Fruit fly (Drosophila melanogaster) whole organism, embryonic: ENCODE results near the gene Obp19c.
A peak's percentile ranks its signal among the peaks of the same experiment; 100 is the strongest.

Experiments used
- Antp ChIP-seq: fragments of 200-800 bp; sonication (Bioruptor generic); optimal IDR thresholded peaks from 3 replicates; lab custom pipeline; 2016; ENCODE audit warnings: missing biosample characterization, missing genetic modification characterization
- Atf6 ChIP-seq: fragments of 200-800 bp; sonication (Bioruptor generic); IDR thresholded peaks from 2 replicates; pipeline ENCODE4 v1.3.6; 2022; ENCODE audit warnings: missing biosample characterization, missing genetic modification characterization
- CG10654 ChIP-seq: fragments of 200-800 bp; sonication (Bioruptor generic); optimal IDR thresholded peaks from 2 replicates; lab custom pipeline; 2016; ENCODE audit warnings: missing biosample characterization, missing genetic modification characterization
- CG10979 ChIP-seq: fragments of 200-800 bp; sonication (Bioruptor generic); optimal IDR thresholded peaks from 2 replicates; lab custom pipeline; 2018; ENCODE audit warnings: missing biosample characterization, mild to moderate bottlenecking, missing genetic modification characterization, moderate library complexity
- CG11504 ChIP-seq: fragments of 200-800 bp; sonication (Bioruptor generic); optimal IDR thresholded peaks from 3 replicates; lab custom pipeline; 2019; ENCODE audit warnings: missing biosample characterization, mild to moderate bottlenecking, missing genetic modification characterization, moderate library complexity
- CG12299 ChIP-seq: fragments of 200-800 bp; sonication (Bioruptor generic); optimal IDR thresholded peaks from 2 replicates; lab custom pipeline; 2018; ENCODE audit warnings: missing biosample characterization, mild to moderate bottlenecking, missing genetic modification characterization
- CG13775 ChIP-seq: fragments of 200-800 bp; sonication (Bioruptor generic); optimal IDR thresholded peaks from 3 replicates; lab custom pipeline; 2017; ENCODE audit warnings: missing biosample characterization, mild to moderate bottlenecking, missing genetic modification characterization
- CG13894 ChIP-seq: fragments of 200-800 bp; sonication (Bioruptor generic); optimal IDR thresholded peaks from 3 replicates; lab custom pipeline; 2018; ENCODE audit warnings: missing biosample characterization, mild to moderate bottlenecking, missing genetic modification characterization, moderate library complexity
- CG14710 ChIP-seq: fragments of 200-800 bp; sonication (Bioruptor generic); optimal IDR thresholded peaks from 3 replicates; lab custom pipeline; 2019; ENCODE audit warnings: missing biosample characterization, mild to moderate bottlenecking, missing genetic modification characterization, moderate library complexity
- CG15601 ChIP-seq: fragments of 200-800 bp; sonication (Bioruptor generic); optimal IDR thresholded peaks from 3 replicates; lab custom pipeline; 2019; ENCODE audit warnings: missing biosample characterization, mild to moderate bottlenecking, missing genetic modification characterization, moderate library complexity
- CG16813 ChIP-seq: fragments of 200-800 bp; sonication (Bioruptor generic); IDR thresholded peaks from 3 replicates; pipeline ENCODE4 v1.3.6; 2022; ENCODE audit warnings: missing biosample characterization, missing genetic modification characterization; ENCODE audit not compliant: partially characterized antibody
- CG2116 ChIP-seq: fragments of 200-800 bp; sonication (Bioruptor generic); optimal IDR thresholded peaks from 3 replicates; lab custom pipeline; 2018; ENCODE audit warnings: missing biosample characterization, mild to moderate bottlenecking, missing genetic modification characterization
- CG3163 ChIP-seq: fragments of 200-800 bp; sonication (Bioruptor generic); optimal IDR thresholded peaks from 3 replicates; lab custom pipeline; 2016; ENCODE audit warnings: missing biosample characterization, missing genetic modification characterization
- CG34224 ChIP-seq: fragments of 200-800 bp; sonication (Bioruptor generic); IDR thresholded peaks from 3 replicates; pipeline ENCODE4 v1.3.6; 2022; ENCODE audit warnings: missing biosample characterization, missing genetic modification characterization; ENCODE audit not compliant: partially characterized antibody
- CG5245 ChIP-seq: fragments of 200-800 bp; sonication (Bioruptor generic); optimal IDR thresholded peaks from 3 replicates; lab custom pipeline; 2016; ENCODE audit warnings: missing biosample characterization, missing genetic modification characterization
- CG9797 ChIP-seq: fragments of 200-800 bp; sonication (Bioruptor generic); optimal IDR thresholded peaks from 3 replicates; lab custom pipeline; 2018; ENCODE audit warnings: missing biosample characterization, mild to moderate bottlenecking, missing genetic modification characterization
- CTCF ChIP-seq: fragments of 200-800 bp; sonication (Bioruptor generic); optimal IDR thresholded peaks from 2 replicates; lab custom pipeline; 2017; ENCODE audit warnings: missing biosample characterization, mild to moderate bottlenecking, missing genetic modification characterization, moderate library complexity
- Dll ChIP-seq: fragments of 200-800 bp; sonication (Bioruptor generic); IDR thresholded peaks from 4 replicates; pipeline ENCODE4 v1.3.6; 2022; ENCODE audit warnings: missing biosample characterization, missing genetic modification characterization; ENCODE audit not compliant: partially characterized antibody
- Dp ChIP-seq: fragments of 200-800 bp; sonication (Bioruptor generic); optimal IDR thresholded peaks from 2 replicates; lab custom pipeline; 2018; ENCODE audit warnings: missing biosample characterization, mild to moderate bottlenecking, missing genetic modification characterization, moderate library complexity
- Dref ChIP-seq: fragments of 200-800 bp; sonication (Bioruptor generic); IDR thresholded peaks from 2 replicates; pipeline ENCODE4 v1.3.6; 2022; ENCODE audit warnings: missing biosample characterization, missing genetic modification characterization
- Elba2 ChIP-seq: fragments of 200-800 bp; sonication (Bioruptor generic); optimal IDR thresholded peaks from 3 replicates; lab custom pipeline; 2016; ENCODE audit warnings: missing biosample characterization, missing genetic modification characterization
- HLH4C ChIP-seq: fragments of 200-800 bp; sonication (Bioruptor generic); IDR thresholded peaks from 3 replicates; pipeline ENCODE4 v1.3.6; 2022; ENCODE audit warnings: missing biosample characterization, missing genetic modification characterization; ENCODE audit not compliant: partially characterized antibody
- Kr ChIP-seq: fragments of 200-800 bp; sonication (Bioruptor generic); optimal IDR thresholded peaks from 2 replicates; lab custom pipeline; 2017; ENCODE audit warnings: missing biosample characterization, mild to moderate bottlenecking, missing genetic modification characterization
- MESR4 ChIP-seq: fragments of 200-800 bp; sonication (Bioruptor generic); optimal IDR thresholded peaks from 2 replicates; lab custom pipeline; 2018; ENCODE audit warnings: missing biosample characterization, mild to moderate bottlenecking, missing genetic modification characterization, moderate library complexity
- PHDP ChIP-seq: fragments of 200-800 bp; sonication (Bioruptor generic); optimal IDR thresholded peaks from 3 replicates; lab custom pipeline; 2018; ENCODE audit warnings: missing biosample characterization, mild to moderate bottlenecking, missing genetic modification characterization, moderate library complexity
- Pdp1 ChIP-seq, 2 experiments: fragments of 200-800 bp; sonication (Bioruptor generic); optimal IDR thresholded peaks; 3 replicates each; lab custom pipeline; 2016; ENCODE audit warnings: missing biosample characterization in 2 of 2, missing genetic modification characterization in 2 of 2, mild to moderate bottlenecking in 1 of 2, moderate library complexity in 1 of 2
- Six4 ChIP-seq: fragments of 200-800 bp; sonication (Bioruptor generic); optimal IDR thresholded peaks from 2 replicates; lab custom pipeline; 2016; ENCODE audit warnings: missing biosample characterization, missing genetic modification characterization
- YL-1 ChIP-seq: fragments of 200-800 bp; sonication (Bioruptor generic); optimal IDR thresholded peaks from 3 replicates; lab custom pipeline; 2017; ENCODE audit warnings: missing biosample characterization, mild to moderate bottlenecking, missing genetic modification characterization
- ab ChIP-seq: fragments of 200-800 bp; sonication (Bioruptor generic); optimal IDR thresholded peaks from 2 replicates; lab custom pipeline; 2016; ENCODE audit warnings: missing biosample characterization, missing genetic modification characterization
- amos ChIP-seq: fragments of 200-800 bp; sonication (Bioruptor generic); IDR thresholded peaks from 2 replicates; pipeline ENCODE4 v1.3.6; 2022; ENCODE audit warnings: missing biosample characterization, missing genetic modification characterization; ENCODE audit not compliant: partially characterized antibody
- bbx ChIP-seq: fragments of 200-800 bp; sonication (Bioruptor generic); IDR thresholded peaks from 2 replicates; pipeline ENCODE4 v1.3.6; 2022; ENCODE audit warnings: missing biosample characterization, missing genetic modification characterization; ENCODE audit not compliant: partially characterized antibody
- bowl ChIP-seq: fragments of 200-800 bp; sonication (Bioruptor generic); IDR thresholded peaks from 2 replicates; pipeline ENCODE4 v1.3.6; 2022; ENCODE audit warnings: missing biosample characterization, missing genetic modification characterization
- br ChIP-seq: fragments of >200 bp; optimal IDR thresholded peaks from 2 replicates; lab custom pipeline; 2017
- cad ChIP-seq: fragments of >200 bp; optimal IDR thresholded peaks from 2 replicates; lab custom pipeline; 2017; ENCODE audit warnings: missing biosample characterization, missing genetic modification characterization
- crp ChIP-seq, 2 experiments: fragments of 200-800 bp; sonication (Bioruptor generic); optimal IDR thresholded peaks; 2 replicates in 1 of 2; 3 replicates in 1 of 2; lab custom pipeline; 2017; ENCODE audit warnings: missing biosample characterization in 2 of 2, missing genetic modification characterization in 2 of 2, mild to moderate bottlenecking in 1 of 2, moderate library complexity in 1 of 2
- cwo ChIP-seq: fragments of 200-800 bp; sonication (Bioruptor generic); optimal IDR thresholded peaks from 3 replicates; lab custom pipeline; 2017; ENCODE audit warnings: missing biosample characterization, missing genetic modification characterization, mild to moderate bottlenecking, moderate library complexity, missing genetic modification reagents
- da ChIP-seq: fragments of 200-800 bp; sonication (Bioruptor generic); optimal IDR thresholded peaks from 2 replicates; lab custom pipeline; 2016; ENCODE audit warnings: missing biosample characterization, missing genetic modification characterization
- eve ChIP-seq, 2 experiments: fragments of >200 bp; optimal IDR thresholded peaks; 2 replicates each; lab custom pipeline; 2017; ENCODE audit warnings: missing biosample characterization in 2 of 2, missing genetic modification characterization in 2 of 2
- hb ChIP-seq: fragments of 200-800 bp; sonication (Bioruptor generic); IDR thresholded peaks from 3 replicates; pipeline ENCODE4 v1.3.6; 2022; ENCODE audit warnings: missing biosample characterization, missing genetic modification characterization; ENCODE audit not compliant: partially characterized antibody
- inv ChIP-seq: fragments of 200-800 bp; sonication (Bioruptor generic); IDR thresholded peaks from 2 replicates; pipeline ENCODE4 v1.3.6; 2022; ENCODE audit warnings: missing biosample characterization, missing genetic modification characterization; ENCODE audit not compliant: partially characterized antibody
- kay ChIP-seq: fragments of 200-800 bp; sonication (Bioruptor generic); optimal IDR thresholded peaks from 2 replicates; lab custom pipeline; 2016; ENCODE audit warnings: missing biosample characterization, missing genetic modification characterization
- lola ChIP-seq, 3 experiments: fragments of >200 bp in 2 of 3; fragments of 200-800 bp in 1 of 3; sonication (Bioruptor generic) in 1 of 3; optimal IDR thresholded peaks; 2 replicates each; lab custom pipeline; 2017 to 2019; ENCODE audit warnings: missing biosample characterization in 3 of 3, missing genetic modification characterization in 3 of 3, mild to moderate bottlenecking in 1 of 3, moderate library complexity in 1 of 3
- p53 ChIP-seq: fragments of 200-800 bp; sonication (Bioruptor generic); optimal IDR thresholded peaks from 2 replicates; lab custom pipeline; 2016; ENCODE audit warnings: missing biosample characterization, missing genetic modification characterization
- pfk ChIP-seq: fragments of 200-800 bp; sonication (Bioruptor generic); optimal IDR thresholded peaks from 2 replicates; lab custom pipeline; 2018; ENCODE audit warnings: missing biosample characterization, mild to moderate bottlenecking, missing genetic modification characterization, moderate library complexity
- prd ChIP-seq, 3 experiments: fragments of >200 bp in 2 of 3; fragments of 200-800 bp in 1 of 3; sonication (Bioruptor generic) in 1 of 3; optimal IDR thresholded peaks in 2 of 3; IDR thresholded peaks in 1 of 3; 2 replicates in 2 of 3; 3 replicates in 1 of 3; pipeline versions ENCODE4 v1.3.6 to Lab custom; 2017 to 2022; ENCODE audit warnings: missing biosample characterization in 1 of 3, missing genetic modification characterization in 1 of 3
- pzg ChIP-seq: fragments of 200-800 bp; sonication (Bioruptor generic); optimal IDR thresholded peaks from 3 replicates; lab custom pipeline; 2018; ENCODE audit warnings: missing biosample characterization, mild to moderate bottlenecking, missing genetic modification characterization, moderate library complexity
- sd ChIP-seq: fragments of 200-800 bp; sonication (Bioruptor generic); optimal IDR thresholded peaks from 3 replicates; lab custom pipeline; 2018; ENCODE audit warnings: missing biosample characterization, mild to moderate bottlenecking, missing genetic modification characterization, moderate library complexity
- sens ChIP-seq: fragments of 200-800 bp; sonication (Bioruptor generic); peaks from one replicate; lab custom pipeline; 2016; ENCODE audit warnings: missing biosample characterization, missing genetic modification characterization
- vnd ChIP-seq: fragments of 200-800 bp; sonication (Bioruptor generic); IDR thresholded peaks from 3 replicates; pipeline ENCODE4 v1.3.6; 2022; ENCODE audit warnings: missing biosample characterization, missing genetic modification characterization; ENCODE audit not compliant: partially characterized antibody

Gene Obp19c

DNA sequence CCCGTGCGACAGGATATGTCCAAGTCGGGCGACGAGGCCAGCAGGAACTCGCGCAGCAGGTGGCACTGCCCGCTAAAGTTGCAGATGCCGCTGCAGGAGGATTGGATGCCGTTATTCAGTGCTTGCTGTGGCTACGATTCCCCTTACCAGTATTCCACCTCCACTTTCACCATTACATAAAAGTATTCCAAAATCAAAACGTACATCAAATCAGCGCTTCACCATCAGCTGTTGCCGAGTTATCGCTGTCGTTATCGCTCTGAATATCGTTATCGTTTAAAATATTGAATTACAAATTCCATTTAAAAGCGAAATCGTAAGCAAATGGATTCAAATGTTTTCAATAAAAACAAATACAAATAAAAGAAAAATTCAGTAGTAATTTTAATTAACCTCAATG is 8.1 kb upstream of the Obp19c start, which contains the start of gene CG15456:
CG15456 (minus strand) TSS at position 225 of the 400 bp plus-strand sequence.
- no peak for TF ChIP-seq CG10654
- peak; percentile 61 for TF ChIP-seq CG2116 (GFP tag; lab: Kevin White, UChicago)
- no peak for TF ChIP-seq CG5245 (GFP tag; lab: Kevin White, UChicago)
- peak; percentile 59; the same call in 2 of the 3 replicates for TF ChIP-seq vnd
- TF ChIP-seq ab (GFP tag; lab: Kevin White, UChicago), result no peak
- no peak for TF ChIP-seq kay (GFP tag; lab: Kevin White, UChicago)
- no peak for TF ChIP-seq pfk (GFP tag; lab: Kevin White, UChicago)
- no peak for TF ChIP-seq Kr
- TF ChIP-seq sens (GFP tag; lab: Kevin White, UChicago), result peak; percentile 78
- TF ChIP-seq Dp (GFP tag; lab: Kevin White, UChicago), result peak; percentile 82
- peak; percentile 64 for TF ChIP-seq CG16813 (GFP tag; lab: Robert Waterston, UW)
- no peak for TF ChIP-seq CG15601 (tag; lab: Kevin White, UChicago)
- peak; percentile 40 to 89 for TF ChIP-seq crp (GFP tag; optimal IDR thresholded peaks at IDR 0.05; lab: Kevin White, UChicago)
- no peak for TF ChIP-seq Elba2
- 0 out of 2 replicates have a peak, but pooled peaks have one; percentile 12 for TF ChIP-seq bbx (GFP tag; lab: Robert Waterston, UW)
- TF ChIP-seq CG9797, result no peak
- TF ChIP-seq eve (GFP tag; optimal IDR thresholded peaks at IDR 0.05; lab: Kevin White, UChicago), result no peak
- peak; percentile 59 for TF ChIP-seq Dref (GFP tag; lab: Robert Waterston, UW)
- TF ChIP-seq bowl, result no peak
- no peak for TF ChIP-seq cwo (GFP tag; lab: Kevin White, UChicago)
- TF ChIP-seq CG11504 (tag; lab: Kevin White, UChicago), result no peak
- no peak for TF ChIP-seq Six4 (GFP tag; lab: Kevin White, UChicago)
- peak; percentile 46 for TF ChIP-seq MESR4
- peak; percentile 15 for TF ChIP-seq pzg (GFP tag; lab: Kevin White, UChicago)
- TF ChIP-seq CG12299 (tag; lab: Kevin White, UChicago), result no peak
- no peak for TF ChIP-seq CG13894 (tag; lab: Kevin White, UChicago)
- TF ChIP-seq CG10979, result no peak
- no peak for TF ChIP-seq CTCF (GFP tag; lab: Kevin White, UChicago)
- TF ChIP-seq br, result no peak
- TF ChIP-seq Dll (GFP tag; lab: Robert Waterston, UW), result peak; percentile 56; the same call in 3 of the 4 replicates
- TF ChIP-seq prd (optimal IDR thresholded peaks at IDR 0.05; lab: Kevin White, UChicago), result no peak
- TF ChIP-seq prd (GFP tag; IDR thresholded peaks at IDR 0.05; lab: Robert Waterston, UW), result no peak
- TF ChIP-seq hb (GFP tag; lab: Robert Waterston, UW), result no peak
- peak; percentile 44; the same call in 1 of the 2 replicates for TF ChIP-seq amos (GFP tag; lab: Robert Waterston, UW)
- TF ChIP-seq p53 (GFP tag; lab: Kevin White, UChicago), result no peak
- no peak for TF ChIP-seq CG3163 (GFP tag; lab: Kevin White, UChicago)
- TF ChIP-seq inv (GFP tag; lab: Robert Waterston, UW), result 0 out of 2 replicates have a peak, but pooled peaks have one; percentile 18
- TF ChIP-seq lola (GFP tag; optimal IDR thresholded peaks at IDR 0.05; lab: Kevin White, UChicago), result no peak
- TF ChIP-seq Antp, result no peak
- peak in 1 of 2 experiments; percentile 97 for TF ChIP-seq Pdp1 (GFP tag; optimal IDR thresholded peaks at IDR 0.05; lab: Kevin White, UChicago)
- no peak for TF ChIP-seq da
- TF ChIP-seq PHDP, result no peak
- no peak for TF ChIP-seq YL-1
- no peak for TF ChIP-seq CG13775
- peak; percentile 87 for TF ChIP-seq CG34224
- no peak for TF ChIP-seq Atf6 (GFP tag; lab: Robert Waterston, UW)
- TF ChIP-seq HLH4C (GFP tag; lab: Robert Waterston, UW), result peak; percentile 61
- TF ChIP-seq sd (tag; lab: Kevin White, UChicago), result no peak
- TF ChIP-seq CG14710 (tag; lab: Kevin White, UChicago), result peak; percentile 10
- no peak for TF ChIP-seq cad (GFP tag; lab: Kevin White, UChicago)
